Worm (Caenorhabditis elegans): ENCODE results near the gene Y43F8B.7.
A peak's percentile ranks its signal among the peaks of the same experiment; 100 is the strongest.

The Y43F8B.7 gene

ce11 chrV:19522551-19523137 lies 32.1 kb downstream of the Y43F8B.7 start (continued):
- peak; percentile 79; the same call in 1 of the 2 replicates for TF ChIP-seq egl-43 (GFP tag; IDR thresholded peaks at IDR 0.05)
- peak; percentile 91 for TF ChIP-seq saeg-2 (GFP tag; IDR thresholded peaks at IDR 0.05)
- peak in 1 of 2 experiments; percentile 94 for TF ChIP-seq unc-62 (GFP tag; optimal IDR thresholded peaks at IDR 0.05 in 1 of 2)
- TF ChIP-seq unc-62 (tag; optimal IDR thresholded peaks at IDR 0.05): no peak
- TF ChIP-seq ces-1 (GFP tag; optimal IDR thresholded peaks at IDR 0.05): no peak
- peak; percentile 84 to 88 for TF ChIP-seq lsy-2 (tag; optimal IDR thresholded peaks at IDR 0.05)
- TF ChIP-seq nhr-77 (tag; optimal IDR thresholded peaks at IDR 0.05): peak; percentile 51
- peak; percentile 96 for TF ChIP-seq hlh-11 (tag; optimal IDR thresholded peaks at IDR 0.05)
- peak; percentile 68 for TF ChIP-seq nhr-102 (tag; optimal IDR thresholded peaks at IDR 0.05)
- TF ChIP-seq nhr-6 (tag; optimal IDR thresholded peaks at IDR 0.05): peak; percentile 83
- TF ChIP-seq ceh-20 (GFP tag; IDR thresholded peaks at IDR 0.05): peak; percentile 98
- TF ChIP-seq nhr-237 (tag; optimal IDR thresholded peaks at IDR 0.05): no peak
- 0 out of 2 replicates have a peak, but pooled peaks have one; percentile 30 for TF ChIP-seq dmd-8 (GFP tag; IDR thresholded peaks at IDR 0.05)
- TF ChIP-seq mdl-1 (tag; optimal IDR thresholded peaks at IDR 0.05): peak; percentile 91 to 95
- TF ChIP-seq madf-9 (GFP tag; conservative IDR thresholded peaks at IDR 0.05): peak; percentile 51; the same call in 1 of the 2 replicates
- TF ChIP-seq hif-1 (tag; optimal IDR thresholded peaks at IDR 0.05): peak in 1 of 2 experiments; percentile 81
- peak; percentile 40 for TF ChIP-seq fkh-10 (GFP tag; optimal IDR thresholded peaks at IDR 0.05)
- TF ChIP-seq aly-2 (tag; optimal IDR thresholded peaks at IDR 0.05): no peak
- TF ChIP-seq vab-7 (GFP tag; IDR thresholded peaks at IDR 0.05): peak; percentile 44; the same call in 1 of the 2 replicates
- TF ChIP-seq F37D6.2 (tag; optimal IDR thresholded peaks at IDR 0.05): peak; percentile 60
- peak; percentile 55 for TF ChIP-seq spr-1 (tag; optimal IDR thresholded peaks at IDR 0.05)
- no peak for TF ChIP-seq lin-39 (tag; optimal IDR thresholded peaks at IDR 0.05)
- no peak for TF ChIP-seq nhr-76 (tag; optimal IDR thresholded peaks at IDR 0.05)
- peak; percentile 10 for TF ChIP-seq nhr-11 (tag; optimal IDR thresholded peaks at IDR 0.05)
- TF ChIP-seq mxl-3 (GFP tag; optimal IDR thresholded peaks at IDR 0.05): peak; percentile 84
- peak; percentile 32; the same call in 1 of the 2 replicates for TF ChIP-seq nhr-41 (GFP tag; IDR thresholded peaks at IDR 0.05)
- TF ChIP-seq sdz-12 (GFP tag; optimal IDR thresholded peaks at IDR 0.05): peak; percentile 63
- no peak for TF ChIP-seq nhr-111 (GFP tag; optimal IDR thresholded peaks at IDR 0.05)
- peak; percentile 56; the same call in 1 of the 2 replicates for TF ChIP-seq arid-1 (GFP tag; conservative IDR thresholded peaks at IDR 0.05)
- TF ChIP-seq duxl-1 (tag; optimal IDR thresholded peaks at IDR 0.05; ENCODE audit: poor library complexity): peak; percentile 69
- TF ChIP-seq daf-8 (GFP tag; IDR thresholded peaks at IDR 0.05): no peak
- no peak for TF ChIP-seq zip-2 (tag; optimal IDR thresholded peaks at IDR 0.05)
- peak; percentile 79 for TF ChIP-seq php-3 (GFP tag; IDR thresholded peaks at IDR 0.05)
- TF ChIP-seq dpl-1 (GFP tag; optimal IDR thresholded peaks at IDR 0.05): peak; percentile 53
- TF ChIP-seq zag-1 (tag; optimal IDR thresholded peaks at IDR 0.05): no peak
- TF ChIP-seq zfp-2 (tag; optimal IDR thresholded peaks at IDR 0.05): peak; percentile 53
- peak; percentile 35 for TF ChIP-seq snpc-1.2 (GFP tag; IDR thresholded peaks at IDR 0.05)
- TF ChIP-seq mdt-29 (GFP tag; IDR thresholded peaks at IDR 0.05): peak; percentile 96
- TF ChIP-seq egl-27 (tag; optimal IDR thresholded peaks at IDR 0.05): no peak
- peak; percentile 88 for TF ChIP-seq hlh-30 (tag; optimal IDR thresholded peaks at IDR 0.05; ENCODE audit: insufficient read depth)
- TF ChIP-seq rbr-2 (tag; optimal IDR thresholded peaks at IDR 0.05): peak; percentile 87
- peak; percentile 49 for TF ChIP-seq T20F7.1 (GFP tag; optimal IDR thresholded peaks at IDR 0.05)
- peak; percentile 95 for TF ChIP-seq dmd-6 (GFP tag; IDR thresholded peaks at IDR 0.05)
- TF ChIP-seq madf-5 (GFP tag; IDR thresholded peaks at IDR 0.05): 0 out of 4 replicates have a peak, but pooled peaks have one; percentile 20 to 34
- TF ChIP-seq nhr-28 (tag; optimal IDR thresholded peaks at IDR 0.05): peak; percentile 77
- TF ChIP-seq ceh-32 (tag; optimal IDR thresholded peaks at IDR 0.05; ENCODE audit: poor library complexity): peak; percentile 8
